Fruit fly (Drosophila melanogaster) whole organism, wandering third instar larva: ENCODE measurements around the gene Vha100-2.

Experiments
- Abd-B ChIP-seq: fragments of >200 bp; optimal IDR thresholded peaks from 2 replicates; lab custom pipeline; 2017; ENCODE audit warnings: missing biosample characterization, missing genetic modification characterization
- Dfd ChIP-seq: fragments of >200 bp; optimal IDR thresholded peaks from 2 replicates; lab custom pipeline; 2017; ENCODE audit warnings: missing biosample characterization, missing genetic modification characterization
- Jra ChIP-seq: sonication (Bioruptor generic); optimal IDR thresholded peaks from 2 replicates; lab custom pipeline; 2016; ENCODE audit warnings: missing biosample characterization, missing genetic modification characterization
- Vsx2 ChIP-seq: fragments of 200-300, 225-300 bp; sonication (Bioruptor generic); optimal IDR thresholded peaks from 2 replicates; lab custom pipeline; 2018; ENCODE audit warnings: missing biosample characterization, missing genetic modification characterization; ENCODE audit not compliant: partially characterized antibody
- fru ChIP-seq: fragments of 200-800 bp; sonication (Bioruptor generic); optimal IDR thresholded peaks from 3 replicates; lab custom pipeline; 2016; ENCODE audit warnings: missing biosample characterization, mild to moderate bottlenecking, missing genetic modification characterization
- h ChIP-seq: fragments of 200-800 bp; sonication (Bioruptor generic); optimal IDR thresholded peaks from 3 replicates; lab custom pipeline; 2016; ENCODE audit warnings: missing biosample characterization, mild to moderate bottlenecking, missing genetic modification characterization
- pan ChIP-seq: fragments of >200 bp; optimal IDR thresholded peaks from 2 replicates; lab custom pipeline; 2017
- psq ChIP-seq: fragments of 200-800 bp; sonication (Bioruptor generic); optimal IDR thresholded peaks from 3 replicates; lab custom pipeline; 2017; ENCODE audit warnings: missing biosample characterization, mild to moderate bottlenecking, missing genetic modification characterization, moderate library complexity
- usp ChIP-seq: fragments of >200 bp; optimal IDR thresholded peaks from 2 replicates; lab custom pipeline; 2017; ENCODE audit warnings: missing biosample characterization, missing genetic modification characterization

dm6 chr3R:18368595-18368994 is 30.4 kb downstream of the Vha100-2 start:
- no peak for TF ChIP-seq h (GFP tag; lab: Kevin White, UChicago)
- TF ChIP-seq Vsx2 = no peak
- TF ChIP-seq Abd-B (GFP tag; lab: Kevin White, UChicago) = no peak
- no peak for TF ChIP-seq psq (GFP tag; lab: Kevin White, UChicago)
- TF ChIP-seq usp (GFP tag; lab: Kevin White, UChicago) = no peak
- TF ChIP-seq fru (GFP tag; lab: Kevin White, UChicago) = no peak
- TF ChIP-seq Dfd (GFP tag; lab: Kevin White, UChicago) = no peak
- no peak for TF ChIP-seq pan (lab: Kevin White, UChicago)
- TF ChIP-seq Jra (GFP tag; lab: Kevin White, UChicago) = no peak
